Worm (Caenorhabditis elegans) whole organism, L2 larva: Measurements from ENCODE around the gene F25F2.1.
A peak's percentile ranks its signal among the peaks of the same experiment; 100 is the strongest.

Source experiments
- C34F6.9 ChIP-seq: fragments of 150-350 bp; optimal IDR thresholded peaks from 2 replicates; lab custom pipeline; 2014; ENCODE audit warnings: missing biosample characterization, missing genetic modification characterization
- F13H6.1 ChIP-seq: sonication (generic microtip); optimal IDR thresholded peaks from 2 replicates; lab custom pipeline; 2016; ENCODE audit warnings: missing genetic modification characterization, missing compliant biosample characterization
- Y55F3AM.14 ChIP-seq: fragments of 200-800 bp; sonication (Bioruptor generic); optimal IDR thresholded peaks from 2 replicates; lab custom pipeline; 2018; ENCODE audit warnings: mild to moderate bottlenecking, missing genetic modification characterization, missing compliant biosample characterization
- ZK546.5 ChIP-seq: sonication (generic microtip); optimal IDR thresholded peaks from 2 replicates; lab custom pipeline; 2017; ENCODE audit warnings: missing biosample characterization, missing genetic modification characterization
- blmp-1 ChIP-seq: sonication (generic microtip); optimal IDR thresholded peaks from 2 replicates; lab custom pipeline; 2017; ENCODE audit warnings: missing genetic modification characterization, mild to moderate bottlenecking, missing compliant biosample characterization, antibody characterized with exemption, moderate library complexity; ENCODE audit not compliant: insufficient read depth
- ceh-82 ChIP-seq: fragments of 150-350 bp; optimal IDR thresholded peaks from 2 replicates; lab custom pipeline; 2014; ENCODE audit warnings: missing biosample characterization, missing genetic modification characterization
- crh-2 ChIP-seq: sonication (generic microtip); optimal IDR thresholded peaks from 2 replicates; lab custom pipeline; 2017; ENCODE audit warnings: missing biosample characterization, missing genetic modification characterization
- dmd-4 ChIP-seq: sonication (generic microtip); optimal IDR thresholded peaks from 2 replicates; lab custom pipeline; 2017; ENCODE audit warnings: missing biosample characterization, missing genetic modification characterization
- egl-27 ChIP-seq: sonication (generic microtip); optimal IDR thresholded peaks from 3 replicates; lab custom pipeline; 2017; ENCODE audit warnings: missing biosample characterization, missing genetic modification reagents, missing genetic modification characterization
- fos-1 ChIP-seq: fragments of 150-350 bp; optimal IDR thresholded peaks from 2 replicates; lab custom pipeline; 2014; ENCODE audit warnings: missing biosample characterization, missing genetic modification characterization
- gmeb-1 ChIP-seq: fragments of 150-350 bp; optimal IDR thresholded peaks from 2 replicates; lab custom pipeline; 2014; ENCODE audit warnings: missing biosample characterization, missing genetic modification characterization
- lin-11 ChIP-seq: fragments of 150-350 bp; sonication (generic microtip); optimal IDR thresholded peaks from 2 replicates; lab custom pipeline; 2014; ENCODE audit warnings: missing biosample characterization, missing genetic modification characterization, inconsistent platforms, mixed read lengths
- lin-13 ChIP-seq: fragments of 150-350 bp; optimal IDR thresholded peaks from 2 replicates; lab custom pipeline; 2014; ENCODE audit warnings: missing biosample characterization, missing genetic modification reagents, missing genetic modification characterization
- lin-39 ChIP-seq: fragments of 150-350 bp; optimal IDR thresholded peaks from 2 replicates; lab custom pipeline; 2014; ENCODE audit warnings: missing biosample characterization, missing genetic modification reagents, missing genetic modification characterization
- lsy-2 ChIP-seq, 2 experiments: fragments of 150-350 bp in 1 of 2; sonication (generic microtip) in 1 of 2; optimal IDR thresholded peaks; 2 replicates each; lab custom pipeline; 2014 to 2017; ENCODE audit warnings: missing biosample characterization in 2 of 2, missing genetic modification characterization in 2 of 2
- mab-5 ChIP-seq: fragments of 150-350 bp; optimal IDR thresholded peaks from 2 replicates; lab custom pipeline; 2014; ENCODE audit warnings: missing biosample characterization, missing genetic modification characterization
- mdl-1 ChIP-seq, 2 experiments: fragments of 150-350 bp in 1 of 2; sonication (generic microtip) in 1 of 2; optimal IDR thresholded peaks; 2 replicates each; lab custom pipeline; 2017; ENCODE audit warnings: missing biosample characterization in 2 of 2, missing genetic modification characterization in 2 of 2
- nhr-10 ChIP-seq: sonication (generic microtip); optimal IDR thresholded peaks from 2 replicates; lab custom pipeline; 2017; ENCODE audit warnings: missing biosample characterization, missing genetic modification characterization
- nhr-11 ChIP-seq: fragments of 150-350 bp; optimal IDR thresholded peaks from 2 replicates; lab custom pipeline; 2014; ENCODE audit warnings: missing biosample characterization, missing genetic modification characterization
- nhr-12 ChIP-seq: fragments of 150-350 bp; optimal IDR thresholded peaks from 2 replicates; lab custom pipeline; 2014; ENCODE audit warnings: missing biosample characterization, missing genetic modification characterization
- nhr-129 ChIP-seq: fragments of 150-350 bp; optimal IDR thresholded peaks from 2 replicates; lab custom pipeline; 2014; ENCODE audit warnings: missing biosample characterization, missing genetic modification characterization
- nhr-21 ChIP-seq: fragments of 150-350 bp; optimal IDR thresholded peaks from 2 replicates; lab custom pipeline; 2014; ENCODE audit warnings: missing biosample characterization, missing genetic modification characterization
- nhr-23 ChIP-seq: fragments of 150-350 bp; optimal IDR thresholded peaks from 2 replicates; lab custom pipeline; 2014; ENCODE audit warnings: missing biosample characterization, missing genetic modification reagents, missing genetic modification characterization
- nhr-237 ChIP-seq: fragments of 150-350 bp; optimal IDR thresholded peaks from 2 replicates; lab custom pipeline; 2014; ENCODE audit warnings: missing biosample characterization, missing genetic modification characterization
- nhr-25 ChIP-seq: fragments of 150-350 bp; sonication (generic microtip); optimal IDR thresholded peaks from 3 replicates; lab custom pipeline; 2014; ENCODE audit warnings: missing biosample characterization, missing genetic modification characterization
- nhr-77 ChIP-seq: fragments of 150-350 bp; optimal IDR thresholded peaks from 2 replicates; lab custom pipeline; 2014; ENCODE audit warnings: missing biosample characterization, missing genetic modification characterization
- peb-1 ChIP-seq: fragments of 150-350 bp; optimal IDR thresholded peaks from 2 replicates; lab custom pipeline; 2014; ENCODE audit warnings: missing biosample characterization, missing genetic modification characterization
- sem-4 ChIP-seq: fragments of 150-350 bp; optimal IDR thresholded peaks from 2 replicates; lab custom pipeline; 2014; ENCODE audit warnings: missing biosample characterization, missing genetic modification reagents, missing genetic modification characterization
- skn-1 ChIP-seq: sonication (generic microtip); optimal IDR thresholded peaks from 2 replicates; lab custom pipeline; 2017; ENCODE audit warnings: missing biosample characterization, missing genetic modification characterization
- sma-3 ChIP-seq: sonication (generic microtip); optimal IDR thresholded peaks from 2 replicates; lab custom pipeline; 2016; ENCODE audit warnings: missing genetic modification reagents, missing genetic modification characterization, missing compliant biosample characterization
- sma-9 ChIP-seq, 2 experiments: fragments of 150-350 bp in 1 of 2; sonication (generic microtip) in 1 of 2; optimal IDR thresholded peaks; 2 replicates each; lab custom pipeline; 2014 to 2016; ENCODE audit warnings: missing genetic modification characterization in 2 of 2, mild to moderate bottlenecking in 1 of 2, missing biosample characterization in 1 of 2, missing compliant biosample characterization in 1 of 2, missing genetic modification reagents in 1 of 2, moderate library complexity in 1 of 2
- snpc-4 ChIP-seq: fragments of 150-350 bp; optimal IDR thresholded peaks from 2 replicates; lab custom pipeline; 2014; ENCODE audit warnings: missing biosample characterization, missing genetic modification characterization
- unc-39 ChIP-seq: fragments of 150-350 bp; optimal IDR thresholded peaks from 2 replicates; lab custom pipeline; 2014; ENCODE audit warnings: missing biosample characterization, missing genetic modification characterization
- unc-55 ChIP-seq: fragments of 150-350 bp; sonication (generic microtip); optimal IDR thresholded peaks from 3 replicates; lab custom pipeline; 2014; ENCODE audit warnings: missing biosample characterization, missing genetic modification reagents, missing genetic modification characterization
- zag-1 ChIP-seq: fragments of 150-350 bp; optimal IDR thresholded peaks from 2 replicates; lab custom pipeline; 2014; ENCODE audit warnings: missing biosample characterization, missing genetic modification characterization
- ztf-1 ChIP-seq: fragments of 200-800 bp; sonication (Bioruptor generic); conservative IDR thresholded peaks from 2 replicates; pipeline ENCODE4 v1.3.6; 2022; ENCODE audit warnings: missing genetic modification characterization, missing compliant biosample characterization
- ztf-11 ChIP-seq: sonication (generic microtip); optimal IDR thresholded peaks from 2 replicates; lab custom pipeline; 2017; ENCODE audit warnings: missing biosample characterization, missing genetic modification characterization
- ztf-4 ChIP-seq: fragments of 150-350 bp; optimal IDR thresholded peaks from 2 replicates; lab custom pipeline; 2014; ENCODE audit warnings: missing biosample characterization, missing genetic modification characterization

F25F2.1 gene

DNA sequence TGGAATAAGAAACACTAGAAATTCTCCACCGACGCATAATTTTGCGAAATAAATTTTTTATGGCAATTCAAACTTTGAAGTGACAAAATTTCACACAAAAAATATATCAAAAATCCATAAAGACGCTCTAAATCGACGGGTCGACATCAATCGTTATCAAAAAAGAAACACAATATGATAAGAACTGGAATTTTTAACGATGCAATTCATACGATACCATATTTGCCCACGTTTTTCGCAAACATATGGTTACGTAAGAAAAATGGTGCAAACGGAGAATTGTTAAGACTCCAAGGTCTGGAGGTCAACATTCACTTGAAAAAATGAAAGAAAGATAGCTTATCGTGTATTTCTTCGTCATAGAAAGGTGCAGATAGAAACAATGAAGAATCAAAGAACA is 2.5 kb upstream of the F25F2.1 start:
- TF ChIP-seq fos-1 (tag; lab: Kevin White, UChicago), result peak; percentile 69
- peak; percentile 73 for TF ChIP-seq sma-9 (GFP tag; optimal IDR thresholded peaks at IDR 0.05; lab: Kevin White, UChicago)
- TF ChIP-seq sma-9 (tag; optimal IDR thresholded peaks at IDR 0.05; lab: Kevin White, UChicago), result no peak
- no peak for TF ChIP-seq nhr-129 (tag; lab: Kevin White, UChicago)

DNA sequence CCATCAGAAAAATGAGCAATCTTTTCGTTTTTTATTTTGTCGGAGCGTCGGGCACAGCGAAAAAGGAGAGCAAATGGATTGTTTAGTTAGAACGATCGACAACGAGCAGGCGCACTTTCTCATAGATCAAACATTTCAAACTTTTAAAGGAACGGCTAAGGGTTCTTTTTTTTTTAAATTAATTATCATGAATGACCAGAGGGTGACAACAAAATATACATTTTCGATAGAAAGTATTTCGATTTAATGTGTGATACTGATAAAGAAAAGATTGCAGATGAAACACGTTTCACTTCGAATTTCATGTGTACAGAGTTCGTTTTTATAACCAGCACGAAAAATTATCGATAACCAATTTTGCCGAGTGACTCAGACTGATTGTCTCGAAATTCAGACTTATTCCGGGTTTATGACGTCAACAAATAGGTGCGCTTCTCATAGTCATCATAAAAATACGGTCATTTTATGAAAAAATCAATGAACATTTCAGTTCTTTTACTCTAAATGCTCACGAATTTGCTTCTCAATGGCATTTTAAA is 2.0 kb upstream of the F25F2.1 start:
- no peak for TF ChIP-seq nhr-11 (tag; lab: Kevin White, UChicago)
- no peak for TF ChIP-seq ZK546.5
- peak; percentile 42 for TF ChIP-seq sma-9 (GFP tag; optimal IDR thresholded peaks at IDR 0.05; lab: Kevin White, UChicago)
- no peak for TF ChIP-seq sma-9 (tag; optimal IDR thresholded peaks at IDR 0.05; lab: Kevin White, UChicago)
- no peak for TF ChIP-seq snpc-4 (tag; lab: Kevin White, UChicago)
- TF ChIP-seq nhr-129 (tag; lab: Kevin White, UChicago), result no peak
- TF ChIP-seq fos-1 (tag; lab: Kevin White, UChicago), result peak; percentile 89
- no peak for TF ChIP-seq nhr-12 (tag; lab: Kevin White, UChicago)
- no peak for TF ChIP-seq nhr-10 (tag; lab: Kevin White, UChicago)
- TF ChIP-seq crh-2, result peak; percentile 28
- TF ChIP-seq ceh-82, result no peak
- TF ChIP-seq unc-39 (tag; lab: Kevin White, UChicago), result no peak
- TF ChIP-seq egl-27 (tag; lab: Kevin White, UChicago), result no peak
- no peak for TF ChIP-seq gmeb-1 (tag; lab: Kevin White, UChicago)

DNA sequence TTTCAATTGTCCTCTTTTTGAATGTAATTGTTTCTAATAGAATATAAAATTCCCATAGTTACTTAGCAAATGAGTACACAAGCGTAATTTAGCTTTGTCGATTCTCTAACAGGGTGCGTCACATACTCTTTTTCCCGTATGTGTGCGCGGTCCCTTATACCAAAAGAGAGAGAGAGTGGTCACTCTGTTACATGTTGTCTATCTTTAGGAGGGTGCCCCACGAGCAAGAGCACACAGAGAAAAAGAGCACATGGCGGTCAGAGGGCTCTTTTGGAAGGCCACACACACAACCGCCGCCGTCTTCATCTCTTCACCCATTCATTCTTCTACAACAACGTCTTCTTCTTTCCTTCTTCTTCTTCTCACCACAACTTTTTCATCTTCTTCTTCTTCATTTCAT is 5.3 kb downstream of the F25F2.1 start:
- TF ChIP-seq C34F6.9 (tag; lab: Kevin White, UChicago) (peak; percentile 33), nhr-21 (tag; lab: Kevin White, UChicago) (no peak), ZK546.5 (no peak), sma-3 (GFP tag; lab: Kevin White, UChicago) (no peak), ztf-11 (tag; lab: Kevin White, UChicago) (no peak), egl-27 (tag; lab: Kevin White, UChicago) (no peak), nhr-12 (tag; lab: Kevin White, UChicago) (no peak), unc-55 (GFP tag; lab: Kevin White, UChicago) (peak; percentile 31), ztf-1 (GFP tag; lab: Robert Waterston, UW) (no peak), sma-9 (GFP tag; optimal IDR thresholded peaks at IDR 0.05; lab: Kevin White, UChicago) (no peak), sma-9 (tag; optimal IDR thresholded peaks at IDR 0.05; lab: Kevin White, UChicago) (no peak), gmeb-1 (tag; lab: Kevin White, UChicago) (no peak), peb-1 (no peak), sem-4 (no peak), skn-1 (tag; lab: Kevin White, UChicago) (no peak), nhr-11 (tag; lab: Kevin White, UChicago) (no peak), F13H6.1 (tag; lab: Kevin White, UChicago) (peak; percentile 71), snpc-4 (tag; lab: Kevin White, UChicago) (no peak), lin-39 (tag; lab: Kevin White, UChicago) (no peak), nhr-25 (tag; lab: Kevin White, UChicago) (no peak), unc-39 (tag; lab: Kevin White, UChicago) (no peak), blmp-1 (tag; lab: Kevin White, UChicago) (no peak), mdl-1 (tag; optimal IDR thresholded peaks at IDR 0.05; lab: Kevin White, UChicago) (peak in 1 of 2 experiments; percentile 4), nhr-10 (tag; lab: Kevin White, UChicago) (no peak), Y55F3AM.14 (GFP tag; lab: Kevin White, UChicago) (no peak), mab-5 (tag; lab: Kevin White, UChicago) (no peak), nhr-77 (tag; lab: Kevin White, UChicago) (no peak), nhr-23 (tag; lab: Kevin White, UChicago) (no peak), dmd-4 (tag; lab: Kevin White, UChicago) (no peak), lsy-2 (tag; optimal IDR thresholded peaks at IDR 0.05; lab: Kevin White, UChicago) (peak in 1 of 2 experiments; percentile 18), lin-11 (tag; lab: Kevin White, UChicago) (no peak), nhr-237 (tag; lab: Kevin White, UChicago) (no peak), zag-1 (tag; lab: Kevin White, UChicago) (no peak), lin-13 (GFP tag; lab: Kevin White, UChicago) (no peak), nhr-129 (tag; lab: Kevin White, UChicago) (peak; percentile 48), ztf-4 (tag; lab: Kevin White, UChicago) (no peak)
